Fruit fly (Drosophila melanogaster) whole organism, embryonic: ENCODE measurements around the gene sff.

ENCODE experiments used
- Atf3 ChIP-seq: fragments of 200-800 bp; sonication (Bioruptor generic); optimal IDR thresholded peaks from 3 replicates; lab custom pipeline; 2016; ENCODE audit warnings: missing biosample characterization, missing genetic modification characterization
- Bteb2 ChIP-seq: fragments of 200-800 bp; sonication (Bioruptor generic); optimal IDR thresholded peaks from 2 replicates; lab custom pipeline; 2016; ENCODE audit warnings: missing biosample characterization, missing genetic modification characterization
- CG11504 ChIP-seq: fragments of 200-800 bp; sonication (Bioruptor generic); optimal IDR thresholded peaks from 3 replicates; lab custom pipeline; 2019; ENCODE audit warnings: missing biosample characterization, mild to moderate bottlenecking, missing genetic modification characterization, moderate library complexity
- CG1233 ChIP-seq: fragments of 200-800 bp; sonication (Bioruptor generic); optimal IDR thresholded peaks from 4 replicates; lab custom pipeline; 2018; ENCODE audit warnings: missing biosample characterization, mild to moderate bottlenecking, missing genetic modification characterization
- CG13624 ChIP-seq: fragments of 200-800 bp; sonication (Bioruptor generic); optimal IDR thresholded peaks from 2 replicates; lab custom pipeline; 2016; ENCODE audit warnings: missing biosample characterization, missing genetic modification characterization
- CG1602 ChIP-seq: fragments of 200-800 bp; sonication (Bioruptor generic); optimal IDR thresholded peaks from 3 replicates; lab custom pipeline; 2016; ENCODE audit warnings: missing biosample characterization, missing genetic modification characterization
- CG1647 ChIP-seq: fragments of 200-800 bp; sonication (Bioruptor generic); optimal IDR thresholded peaks from 3 replicates; lab custom pipeline; 2016; ENCODE audit warnings: missing biosample characterization, missing genetic modification characterization
- CG17186 ChIP-seq: fragments of 200-800 bp; sonication (Bioruptor generic); optimal IDR thresholded peaks from 3 replicates; lab custom pipeline; 2017; ENCODE audit warnings: missing biosample characterization, missing genetic modification reagents, missing genetic modification characterization
- CG30431 ChIP-seq: fragments of 200-800 bp; sonication (Bioruptor generic); optimal IDR thresholded peaks from 2 replicates; lab custom pipeline; 2017; ENCODE audit warnings: missing biosample characterization, missing genetic modification characterization
- CG3281 ChIP-seq: fragments of 200-800 bp; sonication (Bioruptor generic); optimal IDR thresholded peaks from 3 replicates; lab custom pipeline; 2017; ENCODE audit warnings: missing biosample characterization, mild to moderate bottlenecking, missing genetic modification characterization
- CG34224 ChIP-seq: fragments of 200-800 bp; sonication (Bioruptor generic); IDR thresholded peaks from 3 replicates; pipeline ENCODE4 v1.3.6; 2022; ENCODE audit warnings: missing biosample characterization, missing genetic modification characterization; ENCODE audit not compliant: partially characterized antibody
- CG3847 ChIP-seq: fragments of 200-800 bp; sonication (Bioruptor generic); IDR thresholded peaks from 2 replicates; pipeline ENCODE4 v1.3.6; 2022; ENCODE audit warnings: missing biosample characterization, missing genetic modification characterization
- CG6654 ChIP-seq: fragments of 200-800 bp; sonication (Bioruptor generic); optimal IDR thresholded peaks from 2 replicates; lab custom pipeline; 2017; ENCODE audit warnings: missing biosample characterization, mild to moderate bottlenecking, missing genetic modification characterization
- CG7963 ChIP-seq: fragments of 200-800 bp; sonication (Bioruptor generic); IDR thresholded peaks from 3 replicates; pipeline ENCODE4 v1.3.6; 2022; ENCODE audit warnings: missing biosample characterization, missing genetic modification characterization; ENCODE audit not compliant: partially characterized antibody
- CG8765 ChIP-seq: fragments of 200-800 bp; sonication (Bioruptor generic); IDR thresholded peaks from 2 replicates; pipeline ENCODE4 v1.3.6; 2022; ENCODE audit warnings: missing biosample characterization, missing genetic modification characterization
- CG9215 ChIP-seq: fragments of 200-800 bp; sonication (Bioruptor generic); IDR thresholded peaks from 2 replicates; pipeline ENCODE4 v1.3.6; 2022; ENCODE audit warnings: missing biosample characterization, missing genetic modification characterization
- Chrac-16 ChIP-seq: fragments of 200-800 bp; sonication (Bioruptor generic); optimal IDR thresholded peaks from 3 replicates; lab custom pipeline; 2016; ENCODE audit warnings: missing biosample characterization, missing genetic modification characterization
- D19A ChIP-seq: fragments of 200-800 bp; optimal IDR thresholded peaks from 3 replicates; lab custom pipeline; 2019; ENCODE audit warnings: missing biosample characterization, mild to moderate bottlenecking, missing genetic modification characterization, moderate library complexity
- Drgx ChIP-seq: fragments of 200-800 bp; sonication (Bioruptor generic); IDR thresholded peaks from 2 replicates; pipeline ENCODE4 v1.3.6; 2022; ENCODE audit warnings: missing biosample characterization, missing genetic modification characterization
- Elba2 ChIP-seq: fragments of 200-800 bp; sonication (Bioruptor generic); optimal IDR thresholded peaks from 3 replicates; lab custom pipeline; 2016; ENCODE audit warnings: missing biosample characterization, missing genetic modification characterization
- HLH3B ChIP-seq: fragments of 200-800 bp; sonication (Bioruptor generic); IDR thresholded peaks from 2 replicates; pipeline ENCODE4 v1.3.6; 2022; ENCODE audit warnings: missing biosample characterization, missing genetic modification characterization
- HmgZ ChIP-seq: fragments of 200-800 bp; sonication (Bioruptor generic); optimal IDR thresholded peaks from 2 replicates; lab custom pipeline; 2018; ENCODE audit warnings: missing biosample characterization, mild to moderate bottlenecking, missing genetic modification characterization
- Hmr ChIP-seq: fragments of 200-800 bp; sonication (Bioruptor generic); optimal IDR thresholded peaks from 3 replicates; lab custom pipeline; 2017; ENCODE audit warnings: mild to moderate bottlenecking, missing biosample characterization, missing genetic modification reagents, missing genetic modification characterization
- Hsf ChIP-seq: fragments of 200-800 bp; sonication (Bioruptor generic); optimal IDR thresholded peaks from 3 replicates; lab custom pipeline; 2016; ENCODE audit warnings: missing biosample characterization, missing genetic modification characterization
- Nf-YC ChIP-seq: fragments of 200-800 bp; optimal IDR thresholded peaks from 3 replicates; lab custom pipeline; 2019; ENCODE audit warnings: missing biosample characterization, mild to moderate bottlenecking, missing genetic modification characterization, moderate library complexity
- Oli ChIP-seq: fragments of 200-800 bp; sonication (Bioruptor generic); optimal IDR thresholded peaks from 2 replicates; lab custom pipeline; 2018; ENCODE audit warnings: missing biosample characterization, mild to moderate bottlenecking, missing genetic modification characterization, moderate library complexity
- Six4 ChIP-seq: fragments of 200-800 bp; sonication (Bioruptor generic); optimal IDR thresholded peaks from 2 replicates; lab custom pipeline; 2016; ENCODE audit warnings: missing biosample characterization, missing genetic modification characterization
- TFAM ChIP-seq: fragments of 200-800 bp; sonication (Bioruptor generic); optimal IDR thresholded peaks from 2 replicates; lab custom pipeline; 2017; ENCODE audit warnings: missing biosample characterization, missing genetic modification characterization, inconsistent platforms
- Xbp1 ChIP-seq: fragments of 200-800 bp; sonication (Bioruptor generic); optimal IDR thresholded peaks from 3 replicates; lab custom pipeline; 2016; ENCODE audit warnings: missing biosample characterization, mild to moderate bottlenecking, missing genetic modification characterization
- ato ChIP-seq: fragments of 200-800 bp; sonication (Bioruptor generic); IDR thresholded peaks from 2 replicates; pipeline ENCODE4 v1.3.6; 2022; ENCODE audit warnings: missing biosample characterization, missing genetic modification characterization; ENCODE audit not compliant: partially characterized antibody
- caup ChIP-seq: fragments of 200-800 bp; sonication (Bioruptor generic); optimal IDR thresholded peaks from 3 replicates; lab custom pipeline; 2017; ENCODE audit warnings: missing biosample characterization, mild to moderate bottlenecking, missing genetic modification characterization, moderate library complexity; ENCODE audit not compliant: severe bottlenecking
- cg ChIP-seq: fragments of 200-800 bp; sonication (Bioruptor generic); optimal IDR thresholded peaks from 3 replicates; lab custom pipeline; 2019; ENCODE audit warnings: missing biosample characterization, mild to moderate bottlenecking, missing genetic modification characterization, moderate library complexity
- chm ChIP-seq: fragments of 200-800 bp; sonication (Bioruptor generic); IDR thresholded peaks from 2 replicates; pipeline ENCODE4 v1.3.6; 2022; ENCODE audit warnings: missing biosample characterization, missing genetic modification characterization
- da ChIP-seq: fragments of 200-800 bp; sonication (Bioruptor generic); optimal IDR thresholded peaks from 2 replicates; lab custom pipeline; 2016; ENCODE audit warnings: missing biosample characterization, missing genetic modification characterization
- dm ChIP-seq: fragments of 200-800 bp; sonication (Bioruptor generic); optimal IDR thresholded peaks from 3 replicates; lab custom pipeline; 2016; ENCODE audit warnings: missing biosample characterization, missing genetic modification characterization
- exex ChIP-seq: fragments of 200-800 bp; sonication (Bioruptor generic); optimal IDR thresholded peaks from 4 replicates; lab custom pipeline; 2018; ENCODE audit warnings: missing biosample characterization, mild to moderate bottlenecking, missing genetic modification characterization, moderate library complexity
- fd102C ChIP-seq: fragments of 200-800 bp; sonication (Bioruptor generic); optimal IDR thresholded peaks from 2 replicates; lab custom pipeline; 2018; ENCODE audit warnings: missing biosample characterization, mild to moderate bottlenecking, missing genetic modification characterization, moderate library complexity
- gsb-n ChIP-seq: fragments of 200-800 bp; sonication (Bioruptor generic); optimal IDR thresholded peaks from 3 replicates; lab custom pipeline; 2018; ENCODE audit warnings: missing biosample characterization, mild to moderate bottlenecking, missing genetic modification characterization
- jing ChIP-seq: fragments of 200-800 bp; sonication (Bioruptor generic); optimal IDR thresholded peaks from 2 replicates; lab custom pipeline; 2018; ENCODE audit warnings: missing biosample characterization, mild to moderate bottlenecking, missing genetic modification characterization
- lola ChIP-seq, 3 experiments: fragments of >200 bp in 2 of 3; fragments of 200-800 bp in 1 of 3; sonication (Bioruptor generic) in 1 of 3; optimal IDR thresholded peaks; 2 replicates each; lab custom pipeline; 2017 to 2019; ENCODE audit warnings: missing biosample characterization in 3 of 3, missing genetic modification characterization in 3 of 3, mild to moderate bottlenecking in 1 of 3, moderate library complexity in 1 of 3
- maf-S ChIP-seq: fragments of 200-800 bp; sonication (Bioruptor generic); optimal IDR thresholded peaks from 2 replicates; lab custom pipeline; 2016; ENCODE audit warnings: missing biosample characterization, missing genetic modification characterization
- mld ChIP-seq: fragments of 200-800 bp; sonication (Bioruptor generic); IDR thresholded peaks from 3 replicates; pipeline ENCODE4 v1.3.6; 2022; ENCODE audit warnings: missing biosample characterization, missing genetic modification characterization; ENCODE audit not compliant: partially characterized antibody
- pros ChIP-seq: fragments of 200-800 bp; sonication (Bioruptor generic); optimal IDR thresholded peaks from 3 replicates; lab custom pipeline; 2019; ENCODE audit warnings: missing biosample characterization, mild to moderate bottlenecking, missing genetic modification characterization, moderate library complexity
- repo ChIP-seq: fragments of 200-800 bp; sonication (Bioruptor generic); optimal IDR thresholded peaks from 2 replicates; lab custom pipeline; 2016; ENCODE audit warnings: missing biosample characterization, missing genetic modification characterization
- sc ChIP-seq, 3 experiments: fragments of >200 bp in 2 of 3; fragments of 200-800 bp in 1 of 3; sonication (Bioruptor generic) in 1 of 3; optimal IDR thresholded peaks; 2 replicates in 2 of 3; 3 replicates in 1 of 3; lab custom pipeline; 2017; ENCODE audit warnings: mild to moderate bottlenecking in 1 of 3, missing biosample characterization in 1 of 3, missing genetic modification characterization in 1 of 3, missing genetic modification reagents in 1 of 3
- sens ChIP-seq: fragments of 200-800 bp; sonication (Bioruptor generic); peaks from one replicate; lab custom pipeline; 2016; ENCODE audit warnings: missing biosample characterization, missing genetic modification characterization
- so ChIP-seq: fragments of 200-800 bp; sonication (Bioruptor generic); IDR thresholded peaks from 3 replicates; pipeline ENCODE4 v1.3.6; 2022; ENCODE audit warnings: missing biosample characterization, missing genetic modification characterization
- sqz ChIP-seq: fragments of 200-800 bp; sonication (Bioruptor generic); optimal IDR thresholded peaks from 3 replicates; lab custom pipeline; 2018; ENCODE audit warnings: missing biosample characterization, mild to moderate bottlenecking, missing genetic modification characterization
- tio ChIP-seq: fragments of 200-800 bp; sonication (Bioruptor generic); optimal IDR thresholded peaks from 2 replicates; lab custom pipeline; 2017; ENCODE audit warnings: missing biosample characterization, missing genetic modification characterization, inconsistent platforms
- usp ChIP-seq: fragments of >200 bp; optimal IDR thresholded peaks from 2 replicates; lab custom pipeline; 2017; ENCODE audit warnings: missing biosample characterization, missing genetic modification characterization
- wdn ChIP-seq: fragments of 200-800 bp; sonication (Bioruptor generic); IDR thresholded peaks from 2 replicates; pipeline ENCODE4 v1.3.6; 2022; ENCODE audit warnings: missing biosample characterization, missing genetic modification characterization

The sff gene

dm6 chr3L:15940823-15941222, 16.2 kb upstream of the sff start (continued):
- no peak for TF ChIP-seq exex (tag; lab: Kevin White, UChicago)
- TF ChIP-seq CG34224 (GFP tag; lab: Robert Waterston, UW), result no peak
- TF ChIP-seq CG1233 (GFP tag; lab: Kevin White, UChicago), result no peak
- no peak for TF ChIP-seq HmgZ (tag; lab: Kevin White, UChicago)
- TF ChIP-seq tio (GFP tag; lab: Kevin White, UChicago), result peak; percentile 24
- TF ChIP-seq Hmr (GFP tag; lab: Kevin White, UChicago), result no peak
- TF ChIP-seq maf-S (GFP tag; lab: Kevin White, UChicago), result no peak
- TF ChIP-seq pros (GFP tag; lab: Kevin White, UChicago), result no peak
- TF ChIP-seq dm (GFP tag; lab: Kevin White, UChicago), result no peak
- no peak for TF ChIP-seq fd102C (GFP tag; lab: Kevin White, UChicago)
- no peak for TF ChIP-seq Atf3 (GFP tag; lab: Kevin White, UChicago)
- peak; percentile 76 for TF ChIP-seq CG11504 (tag; lab: Kevin White, UChicago)
- TF ChIP-seq CG8765 (GFP tag; lab: Robert Waterston, UW), result no peak
- peak; percentile 91 for TF ChIP-seq Drgx (GFP tag; lab: Robert Waterston, UW)
- peak; percentile 56 for TF ChIP-seq Hsf (GFP tag; lab: Kevin White, UChicago)
- peak; percentile 17 for TF ChIP-seq D19A (tag; lab: Kevin White, UChicago)
- no peak for TF ChIP-seq lola (GFP tag; optimal IDR thresholded peaks at IDR 0.05; lab: Kevin White, UChicago)
- no peak for TF ChIP-seq Bteb2 (GFP tag; lab: Kevin White, UChicago)
- TF ChIP-seq Xbp1 (GFP tag; lab: Kevin White, UChicago), result peak; percentile 70
- TF ChIP-seq CG1602, result peak; percentile 56
- TF ChIP-seq repo (GFP tag; lab: Kevin White, UChicago), result no peak
- TF ChIP-seq gsb-n (tag; lab: Kevin White, UChicago), result peak; percentile 40
- TF ChIP-seq CG3847 (GFP tag; lab: Robert Waterston, UW), result no peak
- TF ChIP-seq Elba2 (GFP tag; lab: Kevin White, UChicago), result no peak
- no peak for TF ChIP-seq wdn
- TF ChIP-seq cg (GFP tag; lab: Kevin White, UChicago), result no peak
- TF ChIP-seq Chrac-16, result peak; percentile 30
- no peak for TF ChIP-seq mld (GFP tag; lab: Robert Waterston, UW)
- no peak for TF ChIP-seq CG9215
- TF ChIP-seq TFAM (GFP tag; lab: Kevin White, UChicago), result no peak
- TF ChIP-seq HLH3B (GFP tag; lab: Robert Waterston, UW), result peak; percentile 78
- TF ChIP-seq CG3281 (GFP tag; lab: Kevin White, UChicago), result no peak
- TF ChIP-seq so (GFP tag; lab: Robert Waterston, UW), result peak; percentile 50; the same call in 1 of the 3 replicates
- no peak for TF ChIP-seq CG13624 (GFP tag; lab: Kevin White, UChicago)
- no peak for TF ChIP-seq sc (optimal IDR thresholded peaks at IDR 0.05; lab: Kevin White, UChicago)
- peak; percentile 65 for TF ChIP-seq sc (GFP tag; optimal IDR thresholded peaks at IDR 0.05; lab: Kevin White, UChicago)
- TF ChIP-seq CG30431 (GFP tag; lab: Kevin White, UChicago), result peak; percentile 30
- no peak for TF ChIP-seq da (GFP tag; lab: Kevin White, UChicago)
- peak; percentile 28 for TF ChIP-seq jing (GFP tag; lab: Kevin White, UChicago)
- TF ChIP-seq CG6654, result peak; percentile 32
- no peak for TF ChIP-seq chm (GFP tag; lab: Robert Waterston, UW)
- TF ChIP-seq CG17186 (GFP tag; lab: Kevin White, UChicago), result no peak
- peak; percentile 6 for TF ChIP-seq caup (GFP tag; lab: Kevin White, UChicago)
- TF ChIP-seq ato (GFP tag; lab: Robert Waterston, UW), result no peak
- TF ChIP-seq Nf-YC, result peak; percentile 5
- no peak for TF ChIP-seq sqz (GFP tag; lab: Kevin White, UChicago)
- peak; percentile 63 for TF ChIP-seq Six4 (GFP tag; lab: Kevin White, UChicago)
- peak; percentile 93 for TF ChIP-seq sens (GFP tag; lab: Kevin White, UChicago)
- no peak for TF ChIP-seq CG7963 (GFP tag; lab: Robert Waterston, UW)
- TF ChIP-seq CG1647 (GFP tag; lab: Kevin White, UChicago), result peak; percentile 56
- peak; percentile 79 for TF ChIP-seq Oli (tag; lab: Kevin White, UChicago)
- no peak for TF ChIP-seq usp (GFP tag; lab: Kevin White, UChicago)
